Fruit fly (Drosophila melanogaster): ENCODE results near the gene Atg17.

Atg17 gene

dm6 chr3R:5668928-5669739 lies at the start of gene Atg17, which contains the start of gene Xe7 (continued):
- TF ChIP-seq MTF-1 (GFP tag; optimal IDR thresholded peaks at IDR 0.05; ENCODE audit: borderline replicate concordance) (peak; percentile 52), Ets65A (GFP tag) (peak; percentile 99), exex (tag; optimal IDR thresholded peaks at IDR 0.05) (no peak), CG8924 (tag; optimal IDR thresholded peaks at IDR 0.05) (peak; percentile 89), zfh2 (GFP tag; optimal IDR thresholded peaks at IDR 0.05) (peak; percentile 97), CG9727 (GFP tag; optimal IDR thresholded peaks at IDR 0.05) (peak; percentile 91), abd-A (tag; optimal IDR thresholded peaks at IDR 0.05) (no peak), CG12299 (tag; optimal IDR thresholded peaks at IDR 0.05) (peak; percentile 79), kah (GFP tag; optimal IDR thresholded peaks at IDR 0.05) (peak; percentile 61), CG6689 (GFP tag; IDR thresholded peaks at IDR 0.05) (peak; percentile 98), CG4617 (GFP tag; optimal IDR thresholded peaks at IDR 0.05; ENCODE audit: borderline replicate concordance) (peak; percentile 76), jing (GFP tag; optimal IDR thresholded peaks at IDR 0.05) (peak; percentile 76), CG3281 (GFP tag; optimal IDR thresholded peaks at IDR 0.05) (peak; percentile 88), CG11456 (GFP tag; IDR thresholded peaks at IDR 0.05) (peak; percentile 92), CG12391 (tag; optimal IDR thresholded peaks at IDR 0.05) (peak; percentile 94), CG31224 (GFP tag; IDR thresholded peaks at IDR 0.05) (peak; percentile 87), C15 (GFP tag; IDR thresholded peaks at IDR 0.05) (peak; percentile 67; the same call in 1 of the 3 replicates), Fer2 (tag; optimal IDR thresholded peaks at IDR 0.05) (peak; percentile 95), ci (GFP tag; IDR thresholded peaks at IDR 0.05) (peak; percentile 80), ara (GFP tag; IDR thresholded peaks at IDR 0.05) (peak; percentile 77), GATAe (GFP tag; conservative IDR thresholded peaks at IDR 0.05) (peak; percentile 90), lmd (GFP tag; IDR thresholded peaks at IDR 0.05) (peak; percentile 95), Taf1 (GFP tag; IDR thresholded peaks at IDR 0.05) (peak; percentile 86), CG6175 (GFP tag; IDR thresholded peaks at IDR 0.05) (peak; percentile 85; the same call in 2 of the 3 replicates), CG13894 (tag; optimal IDR thresholded peaks at IDR 0.05) (peak; percentile 89), CG3838 (GFP tag; optimal IDR thresholded peaks at IDR 0.05) (peak; percentile 66), CG7556 (GFP tag; optimal IDR thresholded peaks at IDR 0.05) (peak; percentile 83), insv (GFP tag; optimal IDR thresholded peaks at IDR 0.05) (peak in 1 of 2 experiments; percentile 70), CG4360 (GFP tag; IDR thresholded peaks at IDR 0.05) (no peak), CG12104 (GFP tag; optimal IDR thresholded peaks at IDR 0.05) (peak; percentile 92), CG34224 (GFP tag; IDR thresholded peaks at IDR 0.05; ENCODE audit: partially characterized antibody) (peak; percentile 35; the same call in 1 of the 3 replicates), MESR4 (GFP tag; optimal IDR thresholded peaks at IDR 0.05) (peak; percentile 96), sug (tag; optimal IDR thresholded peaks at IDR 0.05) (peak; percentile 95), Xrp1 (GFP tag; IDR thresholded peaks at IDR 0.05) (peak; percentile 85), Atf6 (GFP tag; IDR thresholded peaks at IDR 0.05) (peak; percentile 85), CG4854 (GFP tag; optimal IDR thresholded peaks at IDR 0.05) (peak; percentile 77), CG10565 (GFP tag; optimal IDR thresholded peaks at IDR 0.05) (peak; percentile 24), cas (GFP tag; IDR thresholded peaks at IDR 0.05) (peak; percentile 66; the same call in 1 of the 2 replicates), sc (optimal IDR thresholded peaks at IDR 0.05) (no peak), sc (GFP tag; optimal IDR thresholded peaks at IDR 0.05) (peak; percentile 74), CG15011 (GFP tag; optimal IDR thresholded peaks at IDR 0.05) (peak; percentile 77), Ada2b (GFP tag; IDR thresholded peaks at IDR 0.05) (peak; percentile 84), Stat92E (GFP tag; optimal IDR thresholded peaks at IDR 0.05) (no peak), bbx (GFP tag; IDR thresholded peaks at IDR 0.05; ENCODE audit: partially characterized antibody) (0 out of 2 replicates have a peak, but pooled peaks have one; percentile 25), Rfx (GFP tag; IDR thresholded peaks at IDR 0.05) (peak; percentile 94), pnt (GFP tag; optimal IDR thresholded peaks at IDR 0.05) (peak; percentile 85), otp (GFP tag; IDR thresholded peaks at IDR 0.05) (no peak; the same call in 2 of the 3 replicates), pan (optimal IDR thresholded peaks at IDR 0.05) (no peak), pan (GFP tag; optimal IDR thresholded peaks at IDR 0.05 in 1 of 2, IDR thresholded peaks at IDR 0.05 in 1 of 2) (peak in 1 of 2 experiments; percentile 91)
